Worm (Caenorhabditis elegans) whole organism, L4 larva: ENCODE measurements around the gene T22D1.1.

Source experiments
- F44E2.7 ChIP-seq: fragments of 200-800 bp; sonication (Bioruptor generic); IDR thresholded peaks from 2 replicates; pipeline ENCODE4 v2.1.2; 2022; ENCODE audit warnings: missing genetic modification characterization, missing compliant biosample characterization
- F49E8.2 ChIP-seq: sonication (generic microtip); optimal IDR thresholded peaks from 2 replicates; lab custom pipeline; 2016; ENCODE audit warnings: missing compliant biosample characterization, mild to moderate bottlenecking, missing genetic modification characterization, borderline replicate concordance
- Y105C5A.15 ChIP-seq: fragments of 200-800 bp; sonication (Bioruptor generic); IDR thresholded peaks from 2 replicates; pipeline ENCODE4 v1.3.6; 2022; ENCODE audit warnings: missing genetic modification characterization, missing compliant biosample characterization
- Y48G9A.11 ChIP-seq: fragments of 200-800 bp; sonication (Bioruptor generic); IDR thresholded peaks from 2 replicates; pipeline ENCODE4 v1.3.6; 2022; ENCODE audit warnings: missing genetic modification reagents, missing genetic modification characterization, missing compliant biosample characterization
- Y5F2A.4 ChIP-seq: fragments of 200-800 bp; sonication (Bioruptor generic); optimal IDR thresholded peaks from 2 replicates; lab custom pipeline; 2018; ENCODE audit warnings: mild to moderate bottlenecking, missing genetic modification characterization, missing compliant biosample characterization
- ZK546.5 ChIP-seq, 2 experiments: sonication (generic microtip); optimal IDR thresholded peaks; 2 replicates each; lab custom pipeline; 2017; ENCODE audit warnings: missing biosample characterization in 2 of 2, missing genetic modification characterization in 2 of 2
- ceh-82 ChIP-seq: sonication (generic microtip); optimal IDR thresholded peaks from 2 replicates; lab custom pipeline; 2017; ENCODE audit warnings: missing biosample characterization, missing genetic modification characterization
- ctbp-1 ChIP-seq: fragments of 200-800 bp; sonication (Bioruptor generic); IDR thresholded peaks from 2 replicates; pipeline ENCODE4 v1.3.6; 2022; ENCODE audit warnings: missing genetic modification reagents, missing genetic modification characterization, missing compliant biosample characterization
- daf-12 ChIP-seq: fragments of 150-350 bp; optimal IDR thresholded peaks from 2 replicates; lab custom pipeline; 2014; ENCODE audit warnings: missing biosample characterization, missing genetic modification reagents, missing genetic modification characterization
- daf-16 ChIP-seq, 3 experiments: sonication (generic microtip); optimal IDR thresholded peaks; 2 replicates each; lab custom pipeline; 2016 to 2017; ENCODE audit warnings: missing genetic modification characterization in 3 of 3, missing genetic modification reagents in 3 of 3, mild to moderate bottlenecking in 2 of 3, missing compliant biosample characterization in 2 of 3, missing biosample characterization in 1 of 3, moderate library complexity in 1 of 3
- duxl-1 ChIP-seq: sonication (generic microtip); optimal IDR thresholded peaks from 2 replicates; lab custom pipeline; 2016; ENCODE audit warnings: mild to moderate bottlenecking, missing genetic modification characterization, moderate library complexity, missing compliant biosample characterization; ENCODE audit not compliant: poor library complexity
- fkh-10 ChIP-seq: fragments of 150-350 bp; optimal IDR thresholded peaks from 2 replicates; lab custom pipeline; 2014; ENCODE audit warnings: missing biosample characterization, missing genetic modification reagents, missing genetic modification characterization
- hlh-11 ChIP-seq: fragments of 200-800 bp; sonication (Bioruptor generic); optimal IDR thresholded peaks from 2 replicates; lab custom pipeline; 2018; ENCODE audit warnings: mild to moderate bottlenecking, missing genetic modification characterization, missing compliant biosample characterization
- jun-1 ChIP-seq: fragments of 150-350 bp; optimal IDR thresholded peaks from 2 replicates; lab custom pipeline; 2014; ENCODE audit warnings: missing biosample characterization, missing genetic modification reagents, missing genetic modification characterization
- lin-38 ChIP-seq: fragments of 200-800 bp; sonication (Bioruptor generic); IDR thresholded peaks from 2 replicates; pipeline ENCODE4 v1.3.6; 2022; ENCODE audit warnings: missing genetic modification reagents, missing genetic modification characterization, missing compliant biosample characterization
- nhr-11 ChIP-seq: fragments of 150-350 bp; optimal IDR thresholded peaks from 2 replicates; lab custom pipeline; 2014; ENCODE audit warnings: missing biosample characterization, missing genetic modification characterization
- nhr-25 ChIP-seq: sonication (generic microtip); optimal IDR thresholded peaks from 2 replicates; lab custom pipeline; 2017; ENCODE audit warnings: missing genetic modification characterization, mild to moderate bottlenecking, missing compliant biosample characterization, antibody characterized with exemption, moderate library complexity, borderline replicate concordance; ENCODE audit not compliant: insufficient read depth
- saeg-2 ChIP-seq: fragments of 200-800 bp; sonication (Bioruptor generic); IDR thresholded peaks from 2 replicates; pipeline ENCODE4 v1.3.6; 2022; ENCODE audit warnings: missing genetic modification reagents, missing genetic modification characterization, missing compliant biosample characterization
- snpc-1.2 ChIP-seq: fragments of 200-800 bp; sonication (Bioruptor generic); IDR thresholded peaks from 2 replicates; pipeline ENCODE4 v1.3.6; 2022; ENCODE audit warnings: missing genetic modification reagents, missing genetic modification characterization, missing compliant biosample characterization
- tra-1 ChIP-seq: fragments of 200-800 bp; sonication (Bioruptor generic); IDR thresholded peaks from 2 replicates; pipeline ENCODE4 v1.3.6; 2022; ENCODE audit warnings: missing genetic modification reagents, missing genetic modification characterization, missing compliant biosample characterization
- unc-62 ChIP-seq, 3 experiments: fragments of 150-350 bp in 1 of 3; sonication (generic microtip); optimal IDR thresholded peaks in 2 of 3; peaks in 1 of 3; 1 replicate in 1 of 3; 2 replicates in 2 of 3; lab custom pipeline; 2014 to 2017; ENCODE audit warnings: missing biosample characterization in 3 of 3, missing genetic modification characterization in 3 of 3, missing genetic modification reagents in 3 of 3, missing genotype in 1 of 3
- vab-7 ChIP-seq: fragments of 200-800 bp; sonication (Bioruptor generic); IDR thresholded peaks from 2 replicates; pipeline ENCODE4 v1.3.6; 2022; ENCODE audit warnings: missing genetic modification reagents, missing genetic modification characterization, missing compliant biosample characterization
- ztf-7 ChIP-seq: fragments of 150-350 bp; optimal IDR thresholded peaks from 2 replicates; lab custom pipeline; 2014; ENCODE audit warnings: missing biosample characterization, missing genetic modification characterization

T22D1.1 gene

DNA sequence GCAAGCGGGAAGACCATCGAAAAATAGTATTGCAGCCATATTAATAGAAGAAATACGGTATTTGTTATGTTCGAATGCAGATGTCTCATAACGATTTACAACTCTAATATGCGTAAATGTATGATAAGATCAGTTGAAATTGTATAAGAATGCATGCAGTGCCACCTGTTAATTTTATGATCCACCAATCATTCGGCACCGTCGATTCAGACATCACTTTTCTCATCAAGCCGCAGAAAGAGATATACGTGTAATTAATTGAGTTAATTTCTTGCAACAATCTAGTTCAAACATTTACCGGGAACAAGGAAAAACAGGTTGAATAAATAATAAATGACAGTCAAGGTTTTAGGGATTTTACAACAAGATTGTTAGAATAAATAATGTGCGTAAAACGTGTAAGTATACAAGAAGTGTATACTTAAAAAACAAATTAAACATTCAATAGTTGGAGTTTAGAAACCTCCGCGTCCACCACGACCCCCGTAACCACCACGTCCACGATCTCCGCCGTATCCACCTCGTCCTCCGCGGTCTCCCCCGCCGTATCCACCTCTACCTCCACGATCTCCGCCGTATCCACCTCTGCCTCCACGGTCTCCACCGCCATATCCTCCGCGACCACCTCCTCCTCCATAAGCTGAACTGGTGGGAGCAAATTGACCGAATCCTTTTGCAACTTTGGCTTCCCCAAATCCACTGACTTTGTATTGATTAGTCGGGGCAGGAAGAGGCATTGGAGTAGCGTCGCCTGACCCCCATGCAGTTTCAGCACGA lies 51.2 kb downstream of the T22D1.1 start (continued):
- TF ChIP-seq lin-38 (GFP tag; lab: Robert Waterston, UW) (no peak; the same call in 1 of the 2 replicates), Y48G9A.11 (GFP tag; lab: Robert Waterston, UW) (peak; percentile 55; the same call in 1 of the 2 replicates), ctbp-1 (GFP tag; lab: Robert Waterston, UW) (0 out of 2 replicates have a peak, but pooled peaks have one; percentile 13), Y5F2A.4 (GFP tag; lab: Kevin White, UChicago) (no peak), duxl-1 (tag; lab: Kevin White, UChicago) (no peak), Y105C5A.15 (GFP tag; lab: Robert Waterston, UW) (no peak), daf-16 (GFP tag; optimal IDR thresholded peaks at IDR 0.05; lab: Kevin White, UChicago) (no peak), daf-16 (tag; optimal IDR thresholded peaks at IDR 0.05; lab: Kevin White, UChicago) (no peak), ceh-82 (tag; lab: Kevin White, UChicago) (no peak), snpc-1.2 (GFP tag; lab: Robert Waterston, UW) (peak; percentile 93), nhr-25 (tag; lab: Kevin White, UChicago) (no peak), fkh-10 (no peak), F49E8.2 (tag; lab: Kevin White, UChicago) (peak; percentile 50), F44E2.7 (no peak), vab-7 (GFP tag; lab: Robert Waterston, UW) (no peak), ztf-7 (tag; lab: Kevin White, UChicago) (no peak), hlh-11 (no peak), daf-12 (tag; lab: Kevin White, UChicago) (no peak), saeg-2 (no peak), jun-1 (tag; lab: Kevin White, UChicago) (no peak), tra-1 (GFP tag; lab: Robert Waterston, UW) (no peak), ZK546.5 (tag; optimal IDR thresholded peaks at IDR 0.05; lab: Kevin White, UChicago) (no peak), nhr-11 (tag; lab: Kevin White, UChicago) (no peak), unc-62 (GFP tag; optimal IDR thresholded peaks at IDR 0.05 in 1 of 2; lab: Kevin White, UChicago) (peak in 1 of 2 experiments; percentile 7), unc-62 (tag; optimal IDR thresholded peaks at IDR 0.05; lab: Kevin White, UChicago) (no peak)
